Fruit fly (Drosophila melanogaster): Measurements from ENCODE around the gene Mpi.

Mpi gene

DNA sequence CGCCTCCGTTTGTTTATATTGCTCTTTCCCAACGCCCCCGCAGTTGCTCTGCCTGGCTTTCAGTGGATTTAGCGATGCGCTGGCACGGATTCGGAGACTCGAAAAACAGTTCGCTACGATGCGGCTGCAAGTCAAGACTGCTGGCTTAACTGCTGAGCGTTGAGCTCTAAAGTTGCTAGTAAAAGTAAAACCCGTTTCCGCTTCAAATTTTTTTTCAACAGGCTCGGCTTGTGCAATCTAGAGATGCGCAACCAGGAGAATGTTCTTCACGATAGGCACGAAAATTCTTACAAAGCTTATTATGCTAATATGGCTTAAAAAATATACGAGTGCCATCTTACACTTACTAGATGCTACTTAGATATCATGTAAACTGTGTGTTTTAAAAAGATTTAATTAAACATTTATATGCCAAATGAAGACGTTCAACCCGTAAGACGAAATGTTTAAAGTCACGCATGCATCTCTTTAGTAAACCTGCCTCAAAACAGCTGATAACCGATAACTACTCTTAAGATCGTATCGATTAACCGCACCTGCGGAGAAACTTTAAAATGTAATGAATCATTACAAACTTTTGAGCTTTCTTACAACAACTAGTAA, 12.0 kb upstream of the Mpi start, which contains the start of gene CG12948 (continued):
- TF ChIP-seq CG6254 (GFP tag; optimal IDR thresholded peaks at IDR 0.05) (no peak), CG30403 (GFP tag; optimal IDR thresholded peaks at IDR 0.05) (peak; percentile 72), Gsc (GFP tag; IDR thresholded peaks at IDR 0.05) (no peak), HmgZ (tag; optimal IDR thresholded peaks at IDR 0.05) (peak; percentile 63), CG10274 (GFP tag; optimal IDR thresholded peaks at IDR 0.05) (no peak), CoRest (tag; optimal IDR thresholded peaks at IDR 0.05) (peak; percentile 58), CG8281 (tag; optimal IDR thresholded peaks at IDR 0.05) (no peak), CG6683 (GFP tag; optimal IDR thresholded peaks at IDR 0.05) (no peak), CG10147 (GFP tag; optimal IDR thresholded peaks at IDR 0.05) (no peak), D19B (GFP tag; optimal IDR thresholded peaks at IDR 0.05) (no peak), hb (GFP tag; IDR thresholded peaks at IDR 0.05; ENCODE audit: partially characterized antibody) (peak; percentile 88), br (optimal IDR thresholded peaks at IDR 0.05) (no peak), her (GFP tag; optimal IDR thresholded peaks at IDR 0.05) (peak; percentile 41), z (GFP tag; IDR thresholded peaks at IDR 0.05) (no peak), prd (optimal IDR thresholded peaks at IDR 0.05) (no peak), prd (GFP tag; IDR thresholded peaks at IDR 0.05) (peak; percentile 34; the same call in 1 of the 3 replicates), pita (GFP tag; optimal IDR thresholded peaks at IDR 0.05) (no peak), Atf3 (GFP tag; optimal IDR thresholded peaks at IDR 0.05) (no peak), ken (GFP tag; IDR thresholded peaks at IDR 0.05) (no peak), Blimp-1 (GFP tag; optimal IDR thresholded peaks at IDR 0.05) (no peak), CG12942 (GFP tag; optimal IDR thresholded peaks at IDR 0.05) (no peak), zen (tag; optimal IDR thresholded peaks at IDR 0.05) (no peak), CG14014 (GFP tag; IDR thresholded peaks at IDR 0.05) (peak; percentile 53), CG2202 (tag; optimal IDR thresholded peaks at IDR 0.05) (no peak), CHES-1-like (GFP tag; optimal IDR thresholded peaks at IDR 0.05) (peak; percentile 11), maf-S (GFP tag; optimal IDR thresholded peaks at IDR 0.05) (peak; percentile 56), ac (GFP tag; optimal IDR thresholded peaks at IDR 0.05) (no peak), CG8478 (optimal IDR thresholded peaks at IDR 0.05) (no peak), B-H1 (GFP tag; IDR thresholded peaks at IDR 0.05) (no peak), insv (GFP tag; optimal IDR thresholded peaks at IDR 0.05) (peak in 1 of 2 experiments; percentile 32), Sox100B (GFP tag; optimal IDR thresholded peaks at IDR 0.05) (no peak), CG10654 (GFP tag; optimal IDR thresholded peaks at IDR 0.05) (no peak), CG11723 (GFP tag; optimal IDR thresholded peaks at IDR 0.05) (no peak), CG33557 (GFP tag; optimal IDR thresholded peaks at IDR 0.05) (peak; percentile 60), az2 (GFP tag; optimal IDR thresholded peaks at IDR 0.05) (peak; percentile 3), CG1024 (GFP tag; IDR thresholded peaks at IDR 0.05) (no peak), HHEX (GFP tag; optimal IDR thresholded peaks at IDR 0.05) (no peak), CG7271 (tag; optimal IDR thresholded peaks at IDR 0.05) (peak; percentile 5), CG32767 (GFP tag; IDR thresholded peaks at IDR 0.05) (no peak), CG7928 (GFP tag; optimal IDR thresholded peaks at IDR 0.05) (no peak), Neu2 (GFP tag; optimal IDR thresholded peaks at IDR 0.05; ENCODE audit: borderline replicate concordance) (no peak), Lhr (GFP tag; optimal IDR thresholded peaks at IDR 0.05) (no peak), CG16863 (GFP tag; optimal IDR thresholded peaks at IDR 0.05) (peak; percentile 12), GATAe (GFP tag; conservative IDR thresholded peaks at IDR 0.05) (no peak), tup (GFP tag; optimal IDR thresholded peaks at IDR 0.05) (no peak), lov (optimal IDR thresholded peaks at IDR 0.05) (no peak), lov (GFP tag; IDR thresholded peaks at IDR 0.05) (no peak), chm (GFP tag; IDR thresholded peaks at IDR 0.05) (no peak), Trl (optimal IDR thresholded peaks at IDR 0.05) (no peak), Trl (GFP tag; optimal IDR thresholded peaks at IDR 0.05) (peak; percentile 52), CG1647 (GFP tag; optimal IDR thresholded peaks at IDR 0.05) (no peak), CG18764 (GFP tag; optimal IDR thresholded peaks at IDR 0.05) (no peak)

Data from whole organism, embryonic.